Worm (Caenorhabditis elegans): ENCODE results near the gene snet-1.
A peak's percentile ranks its signal among the peaks of the same experiment; 100 is the strongest.

snet-1 gene

ce11 chrX:3628016-3628415 is 40.7 kb downstream of the snet-1 start, which contains the start of gene vep-2:
Gene vep-2 (plus strand): TSS chrX:3628316.
- TF ChIP-seq pqm-1 (tag; optimal IDR thresholded peaks at IDR 0.05) (no peak), rnt-1 (tag; optimal IDR thresholded peaks at IDR 0.05) (no peak), sdc-2 (tag; optimal IDR thresholded peaks at IDR 0.05) (no peak), F13H6.1 (tag; optimal IDR thresholded peaks at IDR 0.05) (no peak), pha-4 (tag; optimal IDR thresholded peaks at IDR 0.05) (no peak), ceh-9 (tag; optimal IDR thresholded peaks at IDR 0.05) (no peak), zip-5 (tag; optimal IDR thresholded peaks at IDR 0.05) (no peak), unc-3 (GFP tag; conservative IDR thresholded peaks at IDR 0.05) (no peak), unc-3 (tag; optimal IDR thresholded peaks at IDR 0.05) (no peak), hlh-30 (tag; optimal IDR thresholded peaks at IDR 0.05; ENCODE audit: insufficient read depth) (no peak), ztf-16 (tag; optimal IDR thresholded peaks at IDR 0.05) (no peak), Y22D7AL.16 (tag; optimal IDR thresholded peaks at IDR 0.05) (no peak), ceh-18 (tag; optimal IDR thresholded peaks at IDR 0.05) (no peak), elt-4 (tag; optimal IDR thresholded peaks at IDR 0.05) (no peak), lim-6 (tag; optimal IDR thresholded peaks at IDR 0.05) (no peak), ceh-22 (tag; optimal IDR thresholded peaks at IDR 0.05) (no peak), unc-55 (GFP tag; optimal IDR thresholded peaks at IDR 0.05) (no peak), npax-4 (tag; optimal IDR thresholded peaks at IDR 0.05) (no peak)

ce11 chrX:3625599-3625998 is 43.1 kb downstream of the snet-1 start:
- TF ChIP-seq K09A11.1 (tag; optimal IDR thresholded peaks at IDR 0.05; ENCODE audit: insufficient read depth): no peak
- TF ChIP-seq sdc-2 (tag; optimal IDR thresholded peaks at IDR 0.05): no peak
- no peak for TF ChIP-seq nhr-232 (tag; optimal IDR thresholded peaks at IDR 0.05)
- no peak for TF ChIP-seq hlh-6 (tag; optimal IDR thresholded peaks at IDR 0.05)
- TF ChIP-seq F13H6.1 (tag; optimal IDR thresholded peaks at IDR 0.05): no peak

ce11 chrX:3623162-3623561 is 45.6 kb downstream of the snet-1 start, which contains the start of gene C18B2.2:
Gene C18B2.2 (plus strand): TSS chrX:3623462.
- TF ChIP-seq fax-1 (tag; optimal IDR thresholded peaks at IDR 0.05) (no peak), fkh-6 (tag; optimal IDR thresholded peaks at IDR 0.05) (no peak), hlh-15 (tag; optimal IDR thresholded peaks at IDR 0.05) (no peak)

ce11 chrX:3618842-3619241 is 49.9 kb downstream of the snet-1 start:
- TF ChIP-seq unc-42 (tag; optimal IDR thresholded peaks at IDR 0.05) (peak; percentile 87), fkh-10 (GFP tag; optimal IDR thresholded peaks at IDR 0.05) (no peak)

Data from whole organism, late embryonic.